Fruit fly (Drosophila melanogaster): ENCODE results near the gene CG43392.

The CG43392 gene

dm6 chr3L:22075706-22076398, 46.3 kb upstream of the CG43392 start, which contains the start of the genes CG7130 and RpLP0 (continued):
- 0 out of 2 replicates have a peak, but pooled peaks have one; percentile 23 for TF ChIP-seq dimm (GFP tag; IDR thresholded peaks at IDR 0.05)
- peak; percentile 86 for TF ChIP-seq CG17802 (tag; optimal IDR thresholded peaks at IDR 0.05)
- peak; percentile 92 for TF ChIP-seq schlank (tag; optimal IDR thresholded peaks at IDR 0.05)
- TF ChIP-seq HLH4C (GFP tag; IDR thresholded peaks at IDR 0.05; ENCODE audit: partially characterized antibody) = peak; percentile 55; the same call in 1 of the 3 replicates
- peak; percentile 90 for TF ChIP-seq shn (GFP tag; optimal IDR thresholded peaks at IDR 0.05)
- TF ChIP-seq al (GFP tag; IDR thresholded peaks at IDR 0.05) = peak; percentile 57
- TF ChIP-seq pnt (GFP tag; optimal IDR thresholded peaks at IDR 0.05) = peak; percentile 56
- TF ChIP-seq CG4707 (GFP tag; optimal IDR thresholded peaks at IDR 0.05) = peak; percentile 92
- peak; percentile 86 for TF ChIP-seq CG1024 (GFP tag; IDR thresholded peaks at IDR 0.05)
- TF ChIP-seq cwo (GFP tag; optimal IDR thresholded peaks at IDR 0.05) = peak; percentile 77
- peak; percentile 57 for TF ChIP-seq fd102C (GFP tag; optimal IDR thresholded peaks at IDR 0.05)
- TF ChIP-seq croc (GFP tag; conservative IDR thresholded peaks at IDR 0.05) = peak; percentile 72
- TF ChIP-seq Max (GFP tag; optimal IDR thresholded peaks at IDR 0.05) = peak; percentile 90
- peak; percentile 85 for TF ChIP-seq CG15269 (tag; optimal IDR thresholded peaks at IDR 0.05)
- TF ChIP-seq CkIIα-i1 (GFP tag; IDR thresholded peaks at IDR 0.05) = no peak
- peak; percentile 65 for TF ChIP-seq Gug (GFP tag; IDR thresholded peaks at IDR 0.05)
- peak in 1 of 3 experiments; percentile 73 for TF ChIP-seq lola (GFP tag; optimal IDR thresholded peaks at IDR 0.05)
- peak; percentile 99 for TF ChIP-seq HLHmδ (GFP tag; optimal IDR thresholded peaks at IDR 0.05)
- peak; percentile 71 for TF ChIP-seq CG4820 (GFP tag; optimal IDR thresholded peaks at IDR 0.05)
- peak; percentile 96 for TF ChIP-seq pb (GFP tag; optimal IDR thresholded peaks at IDR 0.05)
- peak; percentile 91 for TF ChIP-seq org-1 (GFP tag; optimal IDR thresholded peaks at IDR 0.05)
- peak; percentile 82 for TF ChIP-seq Sry-δ (GFP tag; optimal IDR thresholded peaks at IDR 0.05)
- peak; percentile 90 for TF ChIP-seq CG10654 (GFP tag; optimal IDR thresholded peaks at IDR 0.05)
- peak; percentile 84 for TF ChIP-seq E2f1 (GFP tag; IDR thresholded peaks at IDR 0.05)

dm6 chr3L:22074347-22074971, 44.9 kb upstream of the CG43392 start, which contains the start of gene CG7133:
TSS of gene CG7133 (minus strand) at chr3L:22074523.
- TF ChIP-seq CG14860 (GFP tag; IDR thresholded peaks at IDR 0.05; ENCODE audit: partially characterized antibody) = peak; percentile 89
- TF ChIP-seq Hmr (GFP tag; optimal IDR thresholded peaks at IDR 0.05) = peak; percentile 7
- peak; percentile 67 for TF ChIP-seq sens (GFP tag)
- peak; percentile 53 for TF ChIP-seq Sry-β (GFP tag; optimal IDR thresholded peaks at IDR 0.05)
- peak; percentile 19; the same call in 1 of the 4 replicates for TF ChIP-seq Gug (GFP tag; IDR thresholded peaks at IDR 0.05)
- TF ChIP-seq CG17328 (GFP tag; IDR thresholded peaks at IDR 0.05) = no peak
- no peak for TF ChIP-seq CG8290 (GFP tag; optimal IDR thresholded peaks at IDR 0.05)
- TF ChIP-seq CG8290 (tag; optimal IDR thresholded peaks at IDR 0.05) = peak in 1 of 2 experiments; percentile 58
- TF ChIP-seq Hand (GFP tag; optimal IDR thresholded peaks at IDR 0.05) = no peak
- TF ChIP-seq Rx (GFP tag; IDR thresholded peaks at IDR 0.05) = no peak
- no peak for TF ChIP-seq NC2α (GFP tag; optimal IDR thresholded peaks at IDR 0.05)
- no peak for TF ChIP-seq so (GFP tag; IDR thresholded peaks at IDR 0.05)
- no peak for TF ChIP-seq ind (GFP tag; optimal IDR thresholded peaks at IDR 0.05)
- TF ChIP-seq hb (GFP tag; IDR thresholded peaks at IDR 0.05; ENCODE audit: partially characterized antibody) = peak; percentile 86
- TF ChIP-seq CG13287 (GFP tag; IDR thresholded peaks at IDR 0.05; ENCODE audit: partially characterized antibody) = peak; percentile 90
- TF ChIP-seq exex (tag; optimal IDR thresholded peaks at IDR 0.05) = peak; percentile 7
- no peak for TF ChIP-seq Oaz (GFP tag; IDR thresholded peaks at IDR 0.05)
- TF ChIP-seq Dp (GFP tag; optimal IDR thresholded peaks at IDR 0.05) = peak; percentile 20
- no peak for TF ChIP-seq CG12071 (GFP tag; optimal IDR thresholded peaks at IDR 0.05)
- peak; percentile 42 for TF ChIP-seq CG12659 (GFP tag; optimal IDR thresholded peaks at IDR 0.05)
- no peak for TF ChIP-seq Atf-2 (GFP tag; optimal IDR thresholded peaks at IDR 0.05)
- TF ChIP-seq Jarid2 (GFP tag; optimal IDR thresholded peaks at IDR 0.05) = no peak
- TF ChIP-seq tap (tag; optimal IDR thresholded peaks at IDR 0.05) = no peak
- no peak for TF ChIP-seq CG6689 (GFP tag; IDR thresholded peaks at IDR 0.05)
- peak; percentile 77 for TF ChIP-seq tna (GFP tag; IDR thresholded peaks at IDR 0.05; ENCODE audit: partially characterized antibody)
- TF ChIP-seq sisA (GFP tag; IDR thresholded peaks at IDR 0.05) = no peak

Measured in whole organism, embryonic.